Worm (Caenorhabditis elegans) whole organism, late embryonic: ENCODE data around the gene ilcr-1.

Source experiments
- C08G9.2 ChIP-seq: sonication (generic microtip); optimal IDR thresholded peaks from 2 replicates; lab custom pipeline; 2016; ENCODE audit warnings: mild to moderate bottlenecking, missing genetic modification characterization, moderate library complexity, missing compliant biosample characterization
- C38D4.7 ChIP-seq: fragments of 200-800 bp; sonication (Bioruptor generic); optimal IDR thresholded peaks from 2 replicates; lab custom pipeline; 2018; ENCODE audit warnings: mild to moderate bottlenecking, missing genetic modification characterization, moderate library complexity, missing compliant biosample characterization
- T23F11.4 ChIP-seq: fragments of 200-800 bp; sonication (Bioruptor generic); optimal IDR thresholded peaks from 2 replicates; lab custom pipeline; 2018; ENCODE audit warnings: mild to moderate bottlenecking, missing genetic modification characterization, missing compliant biosample characterization
- ahr-1 ChIP-seq: sonication (generic microtip); optimal IDR thresholded peaks from 2 replicates; lab custom pipeline; 2016; ENCODE audit warnings: missing genetic modification characterization, missing compliant biosample characterization
- ceh-18 ChIP-seq: sonication (generic microtip); optimal IDR thresholded peaks from 2 replicates; lab custom pipeline; 2016; ENCODE audit warnings: missing genetic modification characterization, missing compliant biosample characterization
- ceh-19 ChIP-seq: fragments of 200-800 bp; sonication (Bioruptor generic); optimal IDR thresholded peaks from 2 replicates; lab custom pipeline; 2018; ENCODE audit warnings: mild to moderate bottlenecking, missing genetic modification characterization, missing compliant biosample characterization
- ceh-2 ChIP-seq: sonication (generic microtip); optimal IDR thresholded peaks from 2 replicates; lab custom pipeline; 2016; ENCODE audit warnings: missing genotype, missing genetic modification characterization, missing compliant biosample characterization
- ceh-30 ChIP-seq: fragments of 150-350 bp; optimal IDR thresholded peaks from 2 replicates; lab custom pipeline; 2014; ENCODE audit warnings: missing biosample characterization, missing genetic modification characterization
- ceh-31 ChIP-seq: sonication (generic microtip); optimal IDR thresholded peaks from 2 replicates; lab custom pipeline; 2016; ENCODE audit warnings: missing genetic modification characterization, missing compliant biosample characterization
- ceh-34 ChIP-seq: sonication (generic microtip); optimal IDR thresholded peaks from 2 replicates; lab custom pipeline; 2016; ENCODE audit warnings: mild to moderate bottlenecking, missing genetic modification characterization, missing compliant biosample characterization
- ceh-45 ChIP-seq: fragments of 200-800 bp; sonication (Bioruptor generic); IDR thresholded peaks from 2 replicates; pipeline ENCODE4 v1.3.6; 2022; ENCODE audit warnings: missing genetic modification reagents, missing genetic modification characterization, missing compliant biosample characterization
- ceh-48 ChIP-seq: sonication (generic microtip); optimal IDR thresholded peaks from 2 replicates; lab custom pipeline; 2016; ENCODE audit warnings: missing genetic modification characterization, inconsistent platforms, missing compliant biosample characterization
- ceh-6 ChIP-seq: fragments of 200-800 bp; sonication (Bioruptor generic); optimal IDR thresholded peaks from 2 replicates; lab custom pipeline; 2018; ENCODE audit warnings: mild to moderate bottlenecking, missing genetic modification characterization, missing compliant biosample characterization
- ceh-9 ChIP-seq: sonication (generic microtip); optimal IDR thresholded peaks from 2 replicates; lab custom pipeline; 2016; ENCODE audit warnings: mild to moderate bottlenecking, missing genetic modification characterization, inconsistent platforms, missing compliant biosample characterization
- che-1 ChIP-seq: sonication (generic microtip); optimal IDR thresholded peaks from 2 replicates; lab custom pipeline; 2016; ENCODE audit warnings: mild to moderate bottlenecking, missing genetic modification characterization, missing compliant biosample characterization
- dve-1 ChIP-seq: sonication (generic microtip); optimal IDR thresholded peaks from 2 replicates; lab custom pipeline; 2017; ENCODE audit warnings: antibody characterized with exemption, mild to moderate bottlenecking, missing genetic modification characterization, missing compliant biosample characterization
- elt-2 ChIP-seq: sonication (generic microtip); optimal IDR thresholded peaks from 2 replicates; lab custom pipeline; 2016; ENCODE audit warnings: missing genetic modification reagents, missing genetic modification characterization, missing compliant biosample characterization
- elt-4 ChIP-seq: sonication (generic microtip); optimal IDR thresholded peaks from 2 replicates; lab custom pipeline; 2016; ENCODE audit warnings: missing genetic modification characterization, missing compliant biosample characterization
- ets-4 ChIP-seq: sonication (generic microtip); optimal IDR thresholded peaks from 2 replicates; lab custom pipeline; 2016; ENCODE audit warnings: missing genetic modification characterization, missing compliant biosample characterization
- eyg-1 ChIP-seq: sonication (generic microtip); optimal IDR thresholded peaks from 2 replicates; lab custom pipeline; 2016; ENCODE audit warnings: missing genotype, missing genetic modification characterization, missing compliant biosample characterization
- fax-1 ChIP-seq: sonication (generic microtip); optimal IDR thresholded peaks from 2 replicates; lab custom pipeline; 2016; ENCODE audit warnings: missing genotype, missing genetic modification characterization, missing compliant biosample characterization
- fkh-10 ChIP-seq: fragments of 150-350 bp; optimal IDR thresholded peaks from 2 replicates; lab custom pipeline; 2014; ENCODE audit warnings: missing biosample characterization, missing genetic modification reagents, missing genetic modification characterization
- gmeb-2 ChIP-seq: sonication (generic microtip); optimal IDR thresholded peaks from 2 replicates; lab custom pipeline; 2016; ENCODE audit warnings: missing genetic modification characterization, inconsistent platforms, missing compliant biosample characterization
- hlh-15 ChIP-seq: sonication (generic microtip); optimal IDR thresholded peaks from 2 replicates; lab custom pipeline; 2016; ENCODE audit warnings: missing genetic modification characterization, missing compliant biosample characterization
- hlh-30 ChIP-seq: sonication (generic microtip); optimal IDR thresholded peaks from 2 replicates; lab custom pipeline; 2017; ENCODE audit warnings: antibody characterized with exemption, missing genetic modification characterization, missing compliant biosample characterization; ENCODE audit not compliant: insufficient read depth
- hlh-6 ChIP-seq: sonication (generic microtip); optimal IDR thresholded peaks from 2 replicates; lab custom pipeline; 2016; ENCODE audit warnings: missing genotype, missing genetic modification characterization, missing compliant biosample characterization
- hlh-8 ChIP-seq: sonication (generic microtip); optimal IDR thresholded peaks from 2 replicates; lab custom pipeline; 2016; ENCODE audit warnings: missing genotype, missing genetic modification characterization, missing compliant biosample characterization
- lim-6 ChIP-seq: sonication (generic microtip); optimal IDR thresholded peaks from 2 replicates; lab custom pipeline; 2016; ENCODE audit warnings: missing genetic modification characterization, missing compliant biosample characterization
- mec-3 ChIP-seq: sonication (generic microtip); optimal IDR thresholded peaks from 2 replicates; lab custom pipeline; 2016; ENCODE audit warnings: borderline replicate concordance, missing genetic modification characterization, missing compliant biosample characterization
- nfya-1 ChIP-seq: sonication (generic microtip); optimal IDR thresholded peaks from 2 replicates; lab custom pipeline; 2017; ENCODE audit warnings: missing genetic modification characterization, mild to moderate bottlenecking, missing compliant biosample characterization, antibody characterized with exemption, moderate library complexity
- odd-2 ChIP-seq: sonication (generic microtip); optimal IDR thresholded peaks from 2 replicates; lab custom pipeline; 2017; ENCODE audit warnings: antibody characterized with exemption, mild to moderate bottlenecking, missing genetic modification characterization, missing compliant biosample characterization
- pat-9 ChIP-seq: fragments of 200-800 bp; sonication (Bioruptor generic); optimal IDR thresholded peaks from 2 replicates; lab custom pipeline; 2018; ENCODE audit warnings: mild to moderate bottlenecking, missing genetic modification characterization, moderate library complexity, missing compliant biosample characterization
- pax-1 ChIP-seq: fragments of 150-350 bp; optimal IDR thresholded peaks from 2 replicates; lab custom pipeline; 2014; ENCODE audit warnings: missing biosample characterization, missing genetic modification characterization
- pha-4 ChIP-seq: fragments of 150-350 bp; optimal IDR thresholded peaks from 2 replicates; lab custom pipeline; 2018; ENCODE audit warnings: missing biosample characterization, missing genetic modification reagents, missing genetic modification characterization
- ref-2 ChIP-seq: sonication (generic microtip); optimal IDR thresholded peaks from 2 replicates; lab custom pipeline; 2016; ENCODE audit warnings: missing genetic modification characterization, missing compliant biosample characterization
- rnt-1 ChIP-seq: sonication (generic microtip); optimal IDR thresholded peaks from 2 replicates; lab custom pipeline; 2016; ENCODE audit warnings: missing genetic modification characterization, missing compliant biosample characterization
- syd-9 ChIP-seq: sonication (generic microtip); optimal IDR thresholded peaks from 2 replicates; lab custom pipeline; 2016; ENCODE audit warnings: mild to moderate bottlenecking, missing genetic modification characterization, moderate library complexity, missing compliant biosample characterization
- tbx-2 ChIP-seq: sonication (generic microtip); optimal IDR thresholded peaks from 2 replicates; lab custom pipeline; 2016; ENCODE audit warnings: missing genetic modification characterization, missing compliant biosample characterization
- unc-42 ChIP-seq: sonication (generic microtip); optimal IDR thresholded peaks from 2 replicates; lab custom pipeline; 2016; ENCODE audit warnings: missing genotype, missing genetic modification characterization, missing compliant biosample characterization
- unc-55 ChIP-seq: sonication (generic microtip); optimal IDR thresholded peaks from 2 replicates; lab custom pipeline; 2017; ENCODE audit warnings: missing biosample characterization, missing genetic modification reagents, missing genetic modification characterization
- zip-5 ChIP-seq: sonication (generic microtip); optimal IDR thresholded peaks from 2 replicates; lab custom pipeline; 2016; ENCODE audit warnings: missing genetic modification characterization, missing compliant biosample characterization

ilcr-1 gene

ce11 chrIV:14321655-14322054 lies 45.4 kb downstream of the ilcr-1 start, which contains the start of gene fbxa-126:
Gene fbxa-126, minus strand, starts transcription at chrIV:14321755.
- TF ChIP-seq ceh-6 (GFP tag; lab: Kevin White, UChicago) (no peak), unc-55 (GFP tag; lab: Kevin White, UChicago) (no peak), hlh-6 (tag; lab: Kevin White, UChicago) (no peak), C08G9.2 (no peak), che-1 (tag; lab: Kevin White, UChicago) (no peak), tbx-2 (no peak), odd-2 (tag; lab: Kevin White, UChicago) (no peak), fax-1 (tag; lab: Kevin White, UChicago) (no peak), ceh-19 (no peak), ceh-34 (tag; lab: Kevin White, UChicago) (no peak), ceh-31 (no peak), eyg-1 (tag; lab: Kevin White, UChicago) (no peak), zip-5 (tag; lab: Kevin White, UChicago) (no peak), dve-1 (no peak), hlh-15 (tag; lab: Kevin White, UChicago) (no peak), unc-42 (no peak), ahr-1 (no peak), pha-4 (tag; lab: Kevin White, UChicago) (no peak)

ce11 chrIV:14326283-14326682 lies 50.0 kb downstream of the ilcr-1 start, which contains the start of gene fbxa-83:
Gene fbxa-83, minus strand, starts transcription at chrIV:14326383.
- TF ChIP-seq T23F11.4 (no peak), rnt-1 (no peak), C38D4.7 (GFP tag; lab: Kevin White, UChicago) (no peak), elt-2 (tag; lab: Kevin White, UChicago) (no peak), tbx-2 (no peak), ceh-31 (no peak), syd-9 (tag; lab: Kevin White, UChicago) (no peak), ceh-30 (no peak), ceh-2 (tag; lab: Kevin White, UChicago) (no peak), fkh-10 (GFP tag; lab: Kevin White, UChicago) (no peak), dve-1 (no peak), hlh-30 (tag; lab: Kevin White, UChicago) (no peak), elt-4 (no peak), ceh-9 (tag; lab: Kevin White, UChicago) (no peak), ceh-6 (GFP tag; lab: Kevin White, UChicago) (no peak), pax-1 (no peak), ahr-1 (no peak), pha-4 (tag; lab: Kevin White, UChicago) (no peak), ref-2 (no peak), pat-9 (tag; lab: Kevin White, UChicago) (no peak)

- TF ChIP-seq ceh-45 (GFP tag; lab: Robert Waterston, UW) = no peak
- peak; percentile 17 for TF ChIP-seq nfya-1 (tag; lab: Kevin White, UChicago)
- TF ChIP-seq dve-1 = peak; percentile 32
- peak; percentile 53 for TF ChIP-seq tbx-2
- peak; percentile 19 for TF ChIP-seq ceh-18 (tag; lab: Kevin White, UChicago)
- TF ChIP-seq rnt-1 = peak; percentile 7
- TF ChIP-seq ceh-48 = no peak
- peak; percentile 43 for TF ChIP-seq ref-2
- peak; percentile 20 for TF ChIP-seq hlh-8 (tag; lab: Kevin White, UChicago)
- no peak for TF ChIP-seq ceh-2 (tag; lab: Kevin White, UChicago)
- peak; percentile 48 for TF ChIP-seq elt-2 (tag; lab: Kevin White, UChicago)
Measured at ce11 chrIV:14326694-14327298, 50.5 kb downstream of the ilcr-1 start.

- TF ChIP-seq gmeb-2 (tag; lab: Kevin White, UChicago) (no peak), syd-9 (tag; lab: Kevin White, UChicago) (no peak), hlh-8 (tag; lab: Kevin White, UChicago) (no peak), C08G9.2 (no peak), mec-3 (tag; lab: Kevin White, UChicago) (no peak), fkh-10 (GFP tag; lab: Kevin White, UChicago) (no peak), ceh-6 (GFP tag; lab: Kevin White, UChicago) (no peak), elt-4 (no peak), ets-4 (tag; lab: Kevin White, UChicago) (no peak), lim-6 (tag; lab: Kevin White, UChicago) (no peak), ceh-2 (tag; lab: Kevin White, UChicago) (no peak)
- TF ChIP-seq, all 69 proteins: peak for 0
Measured at ce11 chrIV:14334359-14334758, 58.1 kb downstream of the ilcr-1 start, which contains the start of gene Y67A10A.3. Gene Y67A10A.3, minus strand, starts transcription at chrIV:14334459.
